Worm (Caenorhabditis elegans): ENCODE measurements around the gene ncx-7.

Gene ncx-7

DNA sequence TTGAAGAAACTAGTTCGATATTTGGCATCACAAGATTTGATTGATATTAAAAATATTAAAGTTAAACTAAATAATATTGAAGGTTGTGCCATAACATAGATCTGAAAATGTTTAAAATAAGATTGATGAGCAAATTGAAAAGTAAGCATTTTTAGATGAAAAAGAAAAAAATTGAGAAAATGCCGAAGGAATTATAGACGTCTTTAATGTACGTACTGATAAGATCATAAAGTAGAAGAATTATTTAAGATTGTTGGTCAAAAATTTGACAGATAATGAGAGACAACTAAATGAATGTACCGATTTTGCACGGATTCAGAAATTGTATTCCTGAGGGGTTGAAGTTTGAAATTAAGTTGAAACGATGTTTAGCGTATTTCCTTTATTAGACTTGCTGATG, at the start of gene ncx-7:
TSS of gene ncx-7 (minus strand) at position 101 of the 400 bp plus-strand sequence.
- TF ChIP-seq klf-2 (GFP tag; conservative IDR thresholded peaks at IDR 0.05) (no peak), T22C8.4 (GFP tag; IDR thresholded peaks at IDR 0.05) (no peak), tab-1 (GFP tag; IDR thresholded peaks at IDR 0.05) (no peak), ref-1 (GFP tag; conservative IDR thresholded peaks at IDR 0.05) (no peak), flt-1 (GFP tag; IDR thresholded peaks at IDR 0.05) (no peak), cog-1 (tag; optimal IDR thresholded peaks at IDR 0.05) (no peak), ztf-29 (GFP tag; IDR thresholded peaks at IDR 0.05) (no peak), ztf-23 (GFP tag; IDR thresholded peaks at IDR 0.05) (no peak), med-1 (GFP tag; optimal IDR thresholded peaks at IDR 0.05; ENCODE audit: insufficient read depth) (no peak)

DNA sequence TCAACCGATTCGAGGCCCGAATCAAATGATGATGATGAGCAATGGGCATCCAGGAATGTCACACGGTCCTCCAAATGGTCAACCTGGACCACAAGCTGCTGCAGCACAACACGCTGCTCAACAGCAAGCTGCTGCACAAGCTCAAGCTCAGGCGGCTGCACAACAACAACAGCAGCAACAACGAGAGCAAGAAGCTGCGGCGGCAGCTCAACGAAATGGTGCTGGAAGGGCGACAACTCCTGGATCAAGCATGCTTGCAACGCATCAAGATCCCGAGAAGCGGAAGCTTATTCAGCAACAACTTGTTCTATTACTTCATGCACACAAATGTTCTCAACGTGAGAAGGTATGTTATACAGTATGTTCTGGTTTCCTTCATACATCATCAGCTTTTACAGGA, 47.9 kb upstream of the ncx-7 start:
- no peak for TF ChIP-seq T22C8.4 (GFP tag; IDR thresholded peaks at IDR 0.05)
- 0 out of 2 replicates have a peak, but pooled peaks have one; percentile 50 for TF ChIP-seq flt-1 (GFP tag; IDR thresholded peaks at IDR 0.05)

DNA sequence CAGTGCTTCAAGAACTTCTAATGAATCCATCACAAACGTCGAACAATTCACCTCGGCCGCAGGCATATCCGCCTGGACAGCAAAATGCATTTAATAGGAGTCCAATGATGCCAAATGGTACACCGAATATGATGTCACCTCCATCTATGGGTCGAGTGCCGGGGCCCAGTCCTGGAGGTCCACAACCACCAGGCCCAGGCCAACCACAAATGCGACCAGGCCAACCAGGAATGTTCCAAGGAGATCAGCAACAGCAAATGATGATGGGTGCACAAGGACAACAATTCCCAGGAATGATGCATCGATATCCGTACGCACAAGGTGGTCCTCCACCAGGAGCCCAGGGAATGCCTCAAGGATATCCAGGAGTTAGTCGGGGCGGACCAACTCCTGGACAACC, 47.0 kb upstream of the ncx-7 start:
- 0 out of 2 replicates have a peak, but pooled peaks have one; percentile 59 for TF ChIP-seq flt-1 (GFP tag; IDR thresholded peaks at IDR 0.05)
- no peak for TF ChIP-seq cog-1 (tag; optimal IDR thresholded peaks at IDR 0.05)

DNA sequence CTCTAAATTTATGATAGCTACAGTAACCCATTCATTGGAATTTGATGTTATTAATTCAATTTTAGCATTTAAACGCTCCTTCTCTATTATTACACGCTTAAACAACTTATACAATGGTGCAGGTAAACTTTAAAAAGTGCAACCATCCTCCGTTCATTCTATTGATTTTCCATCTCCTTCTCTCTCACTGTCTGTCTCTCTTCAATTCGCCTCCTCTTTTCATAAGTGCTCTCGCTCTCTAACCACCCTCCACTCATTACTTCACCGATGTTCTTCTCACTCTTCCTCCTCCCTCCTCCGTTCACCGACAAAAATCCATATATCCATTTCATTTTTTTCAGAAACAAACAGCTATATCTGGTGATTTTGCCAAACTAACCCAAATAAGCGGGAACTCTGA, 46.1 kb upstream of the ncx-7 start, which contains the start of gene cbp-1:
TSS of gene cbp-1 (plus strand) at position 335 of the 400 bp plus-strand sequence.
- TF ChIP-seq ztf-23 (GFP tag; IDR thresholded peaks at IDR 0.05) (peak; percentile 16; the same call in 1 of the 2 replicates), T22C8.4 (GFP tag; IDR thresholded peaks at IDR 0.05) (peak; percentile 88), flt-1 (GFP tag; IDR thresholded peaks at IDR 0.05) (no peak)

DNA sequence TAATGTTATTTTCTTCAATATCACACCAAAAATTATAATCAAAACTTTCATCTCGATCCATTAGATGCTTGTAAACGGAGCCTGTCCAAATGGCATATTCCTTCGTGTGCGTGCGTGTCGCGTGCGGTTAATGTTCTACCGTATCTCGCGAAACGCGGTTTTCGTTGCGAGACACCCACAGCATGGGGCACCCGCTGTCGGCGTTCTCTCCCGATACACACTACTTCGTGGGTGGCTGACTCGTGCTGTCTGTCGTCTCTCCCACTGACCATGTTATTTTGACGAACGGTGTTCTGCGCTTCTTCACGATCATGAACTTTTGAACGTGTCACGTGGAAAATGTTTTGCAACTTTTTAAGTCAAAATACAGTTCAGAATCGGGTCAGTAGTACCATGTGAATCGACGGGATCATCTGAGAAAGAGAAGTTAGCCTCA, 45.4 kb upstream of the ncx-7 start:
- TF ChIP-seq tab-1 (GFP tag; IDR thresholded peaks at IDR 0.05), result peak; percentile 77
- peak; percentile 56; the same call in 1 of the 2 replicates for TF ChIP-seq klf-2 (GFP tag; conservative IDR thresholded peaks at IDR 0.05)
- TF ChIP-seq T22C8.4 (GFP tag; IDR thresholded peaks at IDR 0.05), result peak; percentile 28
- TF ChIP-seq ref-1 (GFP tag; conservative IDR thresholded peaks at IDR 0.05), result peak; percentile 60; the same call in 1 of the 2 replicates
- TF ChIP-seq ztf-23 (GFP tag; IDR thresholded peaks at IDR 0.05), result peak; percentile 83
- TF ChIP-seq flt-1 (GFP tag; IDR thresholded peaks at IDR 0.05), result peak; percentile 96
- TF ChIP-seq cog-1 (tag; optimal IDR thresholded peaks at IDR 0.05), result peak; percentile 97
- peak; percentile 64 for TF ChIP-seq ztf-29 (GFP tag; IDR thresholded peaks at IDR 0.05)
- no peak for TF ChIP-seq med-1 (GFP tag; optimal IDR thresholded peaks at IDR 0.05; ENCODE audit: insufficient read depth)

DNA sequence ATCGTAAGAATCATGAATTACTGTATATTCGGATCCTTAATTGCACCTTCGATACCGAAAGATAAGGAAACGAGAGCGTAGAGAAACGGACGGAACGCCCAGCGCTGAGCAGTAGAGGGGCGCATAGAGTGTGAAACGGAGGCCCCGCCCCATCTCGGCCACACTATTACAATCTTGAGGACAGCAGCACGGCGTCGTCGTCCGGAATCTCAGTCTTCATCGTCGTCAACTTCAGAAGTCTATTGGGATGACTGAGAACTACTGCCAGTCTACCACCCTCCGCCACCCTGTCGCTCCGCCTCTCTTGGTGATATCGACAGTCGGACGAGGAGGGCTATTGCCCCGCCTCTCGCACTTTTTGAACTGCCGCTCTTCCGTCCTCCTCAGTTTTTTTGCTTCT, 44.6 kb upstream of the ncx-7 start:
- no peak for TF ChIP-seq ztf-23 (GFP tag; IDR thresholded peaks at IDR 0.05)
- TF ChIP-seq flt-1 (GFP tag; IDR thresholded peaks at IDR 0.05), result no peak; the same call in 1 of the 2 replicates
- no peak for TF ChIP-seq ref-1 (GFP tag; conservative IDR thresholded peaks at IDR 0.05)
- 0 out of 2 replicates have a peak, but pooled peaks have one; percentile 59 for TF ChIP-seq tab-1 (GFP tag; IDR thresholded peaks at IDR 0.05)
- no peak for TF ChIP-seq cog-1 (tag; optimal IDR thresholded peaks at IDR 0.05)

DNA sequence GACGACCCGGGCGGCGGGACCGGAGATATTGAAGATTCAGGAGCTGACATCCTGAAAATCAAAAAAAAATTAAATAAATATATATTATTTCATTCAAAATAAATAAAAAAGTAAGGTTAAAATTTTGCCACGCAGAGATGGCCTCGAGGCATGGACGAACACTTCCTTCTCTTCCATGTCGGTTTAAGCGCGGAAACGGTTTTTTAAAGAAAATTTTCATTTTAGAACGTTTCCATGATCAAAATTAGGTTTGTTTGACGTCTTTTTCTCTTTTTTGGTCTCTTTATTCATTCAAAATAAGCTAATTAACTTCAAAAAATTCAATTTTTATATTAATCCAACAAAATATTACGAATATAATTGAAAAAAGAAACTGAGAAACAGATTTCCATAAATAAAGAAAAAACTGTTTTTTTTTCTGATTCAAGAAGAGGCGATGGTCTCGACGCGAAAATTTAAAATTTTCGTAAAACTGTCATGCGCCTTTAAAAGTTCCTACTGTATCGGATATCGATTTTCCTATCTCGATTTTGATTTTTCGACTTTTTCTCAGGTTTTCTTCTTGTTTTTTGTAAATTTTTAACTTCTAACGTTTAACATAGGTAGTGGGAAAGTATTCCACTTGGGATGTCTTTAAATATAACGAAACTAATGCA, 42.1 kb upstream of the ncx-7 start, which contains the start of gene gcc-2:
TSS of gene gcc-2 (minus strand) at position 51 of the 656 bp plus-strand sequence.
- TF ChIP-seq ztf-23 (GFP tag; IDR thresholded peaks at IDR 0.05), result no peak
- no peak for TF ChIP-seq flt-1 (GFP tag; IDR thresholded peaks at IDR 0.05)
- no peak for TF ChIP-seq ztf-29 (GFP tag; IDR thresholded peaks at IDR 0.05)
- no peak for TF ChIP-seq ref-1 (GFP tag; conservative IDR thresholded peaks at IDR 0.05)
- no peak for TF ChIP-seq klf-2 (GFP tag; conservative IDR thresholded peaks at IDR 0.05)
- TF ChIP-seq T22C8.4 (GFP tag; IDR thresholded peaks at IDR 0.05), result no peak
- TF ChIP-seq med-1 (GFP tag; optimal IDR thresholded peaks at IDR 0.05; ENCODE audit: insufficient read depth), result no peak
- no peak for TF ChIP-seq tab-1 (GFP tag; IDR thresholded peaks at IDR 0.05)
- TF ChIP-seq cog-1 (tag; optimal IDR thresholded peaks at IDR 0.05), result no peak

DNA sequence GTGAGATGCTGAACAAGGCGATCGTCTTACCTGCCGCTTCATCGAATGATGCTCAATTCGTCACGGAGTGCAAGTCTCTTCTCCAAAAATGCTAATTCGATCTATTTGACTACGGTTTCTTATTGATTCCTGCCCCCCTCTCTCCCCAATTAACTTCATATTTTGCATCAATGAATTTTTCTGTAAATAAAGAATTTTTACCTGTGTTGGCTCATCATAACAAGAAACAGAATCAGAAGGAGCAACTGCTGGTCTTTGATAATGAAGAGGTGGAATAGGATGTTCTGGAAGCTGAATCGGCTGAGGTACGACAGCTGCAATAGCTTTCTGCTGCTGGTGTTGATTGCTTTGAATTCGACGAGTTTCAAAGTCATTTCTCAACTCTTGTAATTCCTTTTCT, 40.1 kb upstream of the ncx-7 start:
- TF ChIP-seq klf-2 (GFP tag; conservative IDR thresholded peaks at IDR 0.05) (no peak), flt-1 (GFP tag; IDR thresholded peaks at IDR 0.05) (no peak)

DNA sequence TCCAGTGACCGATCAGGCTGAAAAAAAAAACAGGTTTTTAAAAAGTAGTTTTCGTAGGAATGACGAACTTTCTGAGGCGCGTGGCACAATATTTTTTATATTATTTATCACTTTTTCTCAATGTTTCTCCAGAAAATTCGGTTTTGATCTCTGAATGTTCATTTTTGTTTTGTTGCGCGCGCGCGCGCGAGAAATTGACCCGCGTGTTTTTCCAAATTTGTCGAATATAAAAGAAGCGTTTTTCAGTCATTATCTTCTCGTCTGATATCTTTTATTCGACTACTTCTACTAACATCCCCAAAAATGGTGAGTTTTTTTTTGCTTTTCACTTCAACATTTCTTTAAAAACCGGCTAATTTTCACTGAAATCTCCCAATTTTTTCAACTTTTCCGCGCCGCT, 38.8 kb upstream of the ncx-7 start, which contains the start of gene rmd-1:
TSS of gene rmd-1 (plus strand) at position 247 of the 400 bp plus-strand sequence.
- no peak for TF ChIP-seq klf-2 (GFP tag; conservative IDR thresholded peaks at IDR 0.05)
- no peak for TF ChIP-seq ztf-29 (GFP tag; IDR thresholded peaks at IDR 0.05)
- TF ChIP-seq ztf-23 (GFP tag; IDR thresholded peaks at IDR 0.05), result no peak
- TF ChIP-seq ref-1 (GFP tag; conservative IDR thresholded peaks at IDR 0.05), result no peak
- no peak for TF ChIP-seq T22C8.4 (GFP tag; IDR thresholded peaks at IDR 0.05)
- no peak for TF ChIP-seq cog-1 (tag; optimal IDR thresholded peaks at IDR 0.05)
- TF ChIP-seq tab-1 (GFP tag; IDR thresholded peaks at IDR 0.05), result no peak
- TF ChIP-seq med-1 (GFP tag; optimal IDR thresholded peaks at IDR 0.05; ENCODE audit: insufficient read depth), result no peak
- no peak for TF ChIP-seq flt-1 (GFP tag; IDR thresholded peaks at IDR 0.05)

DNA sequence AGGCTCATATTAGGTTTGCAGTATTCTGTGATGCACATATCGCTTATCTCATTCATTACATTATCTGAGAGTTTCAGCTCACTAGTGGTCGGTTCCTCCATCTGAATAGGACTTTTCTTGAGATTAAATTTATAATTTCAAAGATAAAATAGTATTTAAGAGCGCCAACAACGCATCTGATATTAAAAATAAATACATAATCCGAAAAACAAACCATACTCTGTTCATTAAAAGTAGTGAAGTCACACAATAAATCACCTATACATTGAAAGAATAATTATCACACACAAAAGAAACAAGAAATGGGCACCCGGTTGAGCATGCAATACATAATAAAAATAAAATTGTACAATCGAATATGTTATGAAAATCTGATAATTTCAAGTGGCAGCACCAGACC, 37.3 kb upstream of the ncx-7 start, which contains the start of gene vps-53:
TSS of gene vps-53 (minus strand) at position 101 of the 400 bp plus-strand sequence.
- TF ChIP-seq flt-1 (GFP tag; IDR thresholded peaks at IDR 0.05) (no peak), ztf-29 (GFP tag; IDR thresholded peaks at IDR 0.05) (no peak), med-1 (GFP tag; optimal IDR thresholded peaks at IDR 0.05; ENCODE audit: insufficient read depth) (no peak), T22C8.4 (GFP tag; IDR thresholded peaks at IDR 0.05) (no peak), cog-1 (tag; optimal IDR thresholded peaks at IDR 0.05) (no peak), klf-2 (GFP tag; conservative IDR thresholded peaks at IDR 0.05) (no peak), ztf-23 (GFP tag; IDR thresholded peaks at IDR 0.05) (no peak), ref-1 (GFP tag; conservative IDR thresholded peaks at IDR 0.05) (no peak)
